Fruit fly (Drosophila melanogaster): Measurements from ENCODE around the gene CG15731.
A peak's percentile ranks its signal among the peaks of the same experiment; 100 is the strongest.

The CG15731 gene

DNA sequence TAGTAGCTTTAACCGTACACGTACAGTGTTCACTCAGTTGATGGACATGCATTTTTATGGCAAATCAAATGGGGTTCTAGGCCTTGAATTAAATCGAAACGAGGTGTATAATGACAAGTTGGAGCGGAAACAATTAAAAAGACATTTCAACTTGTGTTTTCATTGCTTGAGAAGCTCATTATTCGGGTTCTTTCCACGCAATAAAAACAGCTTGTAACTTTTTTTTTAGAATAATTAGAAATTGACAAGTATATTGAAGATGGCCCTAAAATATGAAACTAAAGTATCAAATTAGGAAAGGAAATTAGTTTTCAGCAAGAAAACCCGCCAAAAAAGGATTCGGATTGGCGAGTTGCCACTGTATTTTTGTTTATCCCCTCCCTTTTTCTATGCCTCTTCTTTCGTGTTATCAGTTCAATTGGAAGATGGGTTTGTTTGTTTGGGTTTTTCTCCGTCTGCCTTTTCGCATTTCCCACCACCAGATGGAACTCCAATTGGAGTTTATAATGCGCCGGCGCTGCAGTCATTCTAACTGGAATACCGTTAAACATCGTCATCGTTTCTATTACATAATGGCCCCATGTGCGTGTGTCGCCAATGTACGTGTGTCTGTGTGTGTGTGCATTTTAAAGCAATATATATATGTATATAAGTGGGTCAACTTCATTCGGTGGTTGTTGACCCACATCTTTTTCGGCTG is 9.1 kb upstream of the CG15731 start (continued):
- TF ChIP-seq fru (optimal IDR thresholded peaks at IDR 0.05) (no peak), Antp (GFP tag; optimal IDR thresholded peaks at IDR 0.05) (peak; percentile 55), MBD-R2 (GFP tag; IDR thresholded peaks at IDR 0.05) (no peak), CG12769 (tag; optimal IDR thresholded peaks at IDR 0.05) (peak; percentile 17), oc (tag; optimal IDR thresholded peaks at IDR 0.05) (no peak), CG3065 (GFP tag; optimal IDR thresholded peaks at IDR 0.05) (no peak), dmrt11E (tag; optimal IDR thresholded peaks at IDR 0.05) (no peak), CG10543 (GFP tag; optimal IDR thresholded peaks at IDR 0.05) (peak; percentile 45), sc (optimal IDR thresholded peaks at IDR 0.05) (no peak), sc (GFP tag; optimal IDR thresholded peaks at IDR 0.05) (no peak), HLH4C (GFP tag; IDR thresholded peaks at IDR 0.05; ENCODE audit: partially characterized antibody) (no peak), Dad (GFP tag; optimal IDR thresholded peaks at IDR 0.05) (peak; percentile 20), ci (GFP tag; IDR thresholded peaks at IDR 0.05) (no peak), CG1603 (tag; optimal IDR thresholded peaks at IDR 0.05) (no peak), Dip3 (GFP tag; optimal IDR thresholded peaks at IDR 0.05) (peak; percentile 28), lov (optimal IDR thresholded peaks at IDR 0.05) (no peak), lov (GFP tag; IDR thresholded peaks at IDR 0.05) (no peak), Med (GFP tag) (peak; percentile 87), tap (tag; optimal IDR thresholded peaks at IDR 0.05) (no peak), CG16863 (GFP tag; optimal IDR thresholded peaks at IDR 0.05) (peak; percentile 13), pfk (GFP tag; optimal IDR thresholded peaks at IDR 0.05) (no peak), crol (GFP tag; IDR thresholded peaks at IDR 0.05) (no peak), CG33213 (GFP tag; optimal IDR thresholded peaks at IDR 0.05) (no peak), Deaf1 (tag; optimal IDR thresholded peaks at IDR 0.05) (no peak), CG10321 (GFP tag; IDR thresholded peaks at IDR 0.05) (no peak), sqz (GFP tag; optimal IDR thresholded peaks at IDR 0.05) (no peak), BtbVII (GFP tag; optimal IDR thresholded peaks at IDR 0.05) (peak; percentile 44), Fer1 (GFP tag; optimal IDR thresholded peaks at IDR 0.05) (peak; percentile 47), Optix (GFP tag; IDR thresholded peaks at IDR 0.05) (no peak), nom (GFP tag; optimal IDR thresholded peaks at IDR 0.05) (no peak), CG11085 (GFP tag; IDR thresholded peaks at IDR 0.05) (no peak), CG6254 (GFP tag; optimal IDR thresholded peaks at IDR 0.05) (no peak), CG7372 (GFP tag; IDR thresholded peaks at IDR 0.05) (no peak), CG1832 (GFP tag; optimal IDR thresholded peaks at IDR 0.05) (no peak), CG34422 (GFP tag; IDR thresholded peaks at IDR 0.05) (no peak), gsb-n (tag; optimal IDR thresholded peaks at IDR 0.05) (no peak), Kr (GFP tag; optimal IDR thresholded peaks at IDR 0.05) (no peak), wdn (GFP tag; IDR thresholded peaks at IDR 0.05) (no peak), CG7987 (GFP tag; optimal IDR thresholded peaks at IDR 0.05) (no peak), nau (GFP tag; optimal IDR thresholded peaks at IDR 0.05) (no peak), HLHmδ (GFP tag; optimal IDR thresholded peaks at IDR 0.05) (no peak), CG5180 (GFP tag; optimal IDR thresholded peaks at IDR 0.05) (peak; percentile 29), CkIIα-i1 (GFP tag; IDR thresholded peaks at IDR 0.05) (no peak), eve (GFP tag; optimal IDR thresholded peaks at IDR 0.05) (peak in 1 of 2 experiments; percentile 83), CG11504 (tag; optimal IDR thresholded peaks at IDR 0.05) (peak; percentile 78), CG6689 (GFP tag; IDR thresholded peaks at IDR 0.05) (no peak), CG8281 (tag; optimal IDR thresholded peaks at IDR 0.05) (no peak), CG10209 (GFP tag; optimal IDR thresholded peaks at IDR 0.05) (peak; percentile 46), chm (GFP tag; IDR thresholded peaks at IDR 0.05) (no peak), tup (GFP tag; optimal IDR thresholded peaks at IDR 0.05) (no peak), kay (GFP tag; optimal IDR thresholded peaks at IDR 0.05) (no peak)
